Fruit fly (Drosophila melanogaster): Measurements from ENCODE around the gene Rad17.

- TF ChIP-seq OdsH (GFP tag; optimal IDR thresholded peaks at IDR 0.05) (no peak), vri (GFP tag; optimal IDR thresholded peaks at IDR 0.05) (no peak), CG8632 (GFP tag; optimal IDR thresholded peaks at IDR 0.05) (no peak), CG9139 (GFP tag; optimal IDR thresholded peaks at IDR 0.05) (no peak), svp (GFP tag) (no peak), eg (GFP tag; IDR thresholded peaks at IDR 0.05) (no peak), Hr38 (GFP tag; optimal IDR thresholded peaks at IDR 0.05) (no peak), Gug (GFP tag; IDR thresholded peaks at IDR 0.05) (no peak), fd85E (GFP tag; optimal IDR thresholded peaks at IDR 0.05) (no peak), CG16779 (tag; optimal IDR thresholded peaks at IDR 0.05) (no peak), esn (GFP tag; optimal IDR thresholded peaks at IDR 0.05) (no peak), Sox102F (GFP tag; optimal IDR thresholded peaks at IDR 0.05) (no peak), cyc (GFP tag; optimal IDR thresholded peaks at IDR 0.05) (no peak), fkh (GFP tag; optimal IDR thresholded peaks at IDR 0.05) (no peak)
Measured at dm6 chr3R:14650367-14650766, 12.6 kb downstream of the Rad17 start.

All from whole organism, prepupa.